Fruit fly (Drosophila melanogaster) whole organism, embryonic: ENCODE data around the gene CCAP.

Experiments used
- Ada2b ChIP-seq: fragments of 200-800 bp; sonication (Bioruptor generic); IDR thresholded peaks from 2 replicates; pipeline ENCODE4 v1.3.6; 2022; ENCODE audit warnings: missing biosample characterization, missing genetic modification characterization
- Atf3 ChIP-seq: fragments of 200-800 bp; sonication (Bioruptor generic); optimal IDR thresholded peaks from 3 replicates; lab custom pipeline; 2016; ENCODE audit warnings: missing biosample characterization, missing genetic modification characterization
- BEAF-32 ChIP-seq: fragments of 200-800 bp; sonication (Bioruptor generic); optimal IDR thresholded peaks from 3 replicates; lab custom pipeline; 2017; ENCODE audit warnings: missing biosample characterization, missing genetic modification characterization, mild to moderate bottlenecking, moderate library complexity, missing genetic modification reagents
- CG10209 ChIP-seq: fragments of 200-800 bp; sonication (Bioruptor generic); optimal IDR thresholded peaks from 3 replicates; lab custom pipeline; 2017; ENCODE audit warnings: missing biosample characterization, mild to moderate bottlenecking, missing genetic modification characterization, missing genetic modification reagents
- CG10366 ChIP-seq: fragments of 200-800 bp; sonication (Bioruptor generic); IDR thresholded peaks from 2 replicates; pipeline ENCODE4 v1.3.6; 2022; ENCODE audit warnings: missing biosample characterization, missing genetic modification characterization
- CG11696 ChIP-seq: fragments of 200-800 bp; sonication (Bioruptor generic); IDR thresholded peaks from 2 replicates; pipeline ENCODE4 v1.3.6; 2022; ENCODE audit warnings: missing biosample characterization, missing genetic modification characterization
- CG14050 ChIP-seq: fragments of 200-800 bp; sonication (Bioruptor generic); IDR thresholded peaks from 3 replicates; pipeline ENCODE4 v1.3.6; 2022; ENCODE audit warnings: missing biosample characterization, missing genetic modification characterization
- CG16815 ChIP-seq: fragments of 200-800 bp; sonication (Bioruptor generic); optimal IDR thresholded peaks from 3 replicates; lab custom pipeline; 2017; ENCODE audit warnings: missing biosample characterization, mild to moderate bottlenecking, missing genetic modification characterization
- CG17328 ChIP-seq: fragments of 200-800 bp; sonication (Bioruptor generic); IDR thresholded peaks from 2 replicates; pipeline ENCODE4 v1.3.6; 2022; ENCODE audit warnings: missing biosample characterization, missing genetic modification characterization
- CG2120 ChIP-seq: fragments of 200-800 bp; sonication (Bioruptor generic); optimal IDR thresholded peaks from 3 replicates; lab custom pipeline; 2016; ENCODE audit warnings: missing biosample characterization, missing genetic modification characterization
- CG30403 ChIP-seq: fragments of 200-800 bp; sonication (Bioruptor generic); optimal IDR thresholded peaks from 3 replicates; lab custom pipeline; 2016; ENCODE audit warnings: missing biosample characterization, missing genetic modification characterization
- CG34224 ChIP-seq: fragments of 200-800 bp; sonication (Bioruptor generic); IDR thresholded peaks from 3 replicates; pipeline ENCODE4 v1.3.6; 2022; ENCODE audit warnings: missing biosample characterization, missing genetic modification characterization; ENCODE audit not compliant: partially characterized antibody
- CG34376 ChIP-seq: fragments of 200-800 bp; sonication (Bioruptor generic); optimal IDR thresholded peaks from 2 replicates; lab custom pipeline; 2018; ENCODE audit warnings: missing biosample characterization, mild to moderate bottlenecking, missing genetic modification characterization
- CG3995 ChIP-seq: fragments of 200-800 bp; sonication (Bioruptor generic); optimal IDR thresholded peaks from 3 replicates; lab custom pipeline; 2016; ENCODE audit warnings: missing biosample characterization, missing genetic modification characterization
- CG5953 ChIP-seq: fragments of 200-800 bp; sonication (Bioruptor generic); IDR thresholded peaks from 2 replicates; pipeline ENCODE4 v1.3.6; 2022; ENCODE audit warnings: missing biosample characterization, missing genetic modification characterization
- CG6689 ChIP-seq: fragments of 200-800 bp; sonication (Bioruptor generic); IDR thresholded peaks from 2 replicates; pipeline ENCODE4 v1.3.6; 2022; ENCODE audit warnings: missing biosample characterization, missing genetic modification characterization
- CG7271 ChIP-seq: fragments of 200-800 bp; sonication (Bioruptor generic); optimal IDR thresholded peaks from 2 replicates; lab custom pipeline; 2018; ENCODE audit warnings: missing biosample characterization, mild to moderate bottlenecking, missing genetic modification characterization, moderate library complexity
- CG7372 ChIP-seq: fragments of 200-800 bp; sonication (Bioruptor generic); IDR thresholded peaks from 2 replicates; pipeline ENCODE4 v1.3.6; 2022; ENCODE audit warnings: missing biosample characterization, missing genetic modification characterization
- CG7963 ChIP-seq: fragments of 200-800 bp; sonication (Bioruptor generic); IDR thresholded peaks from 3 replicates; pipeline ENCODE4 v1.3.6; 2022; ENCODE audit warnings: missing biosample characterization, missing genetic modification characterization; ENCODE audit not compliant: partially characterized antibody
- CG9215 ChIP-seq: fragments of 200-800 bp; sonication (Bioruptor generic); IDR thresholded peaks from 2 replicates; pipeline ENCODE4 v1.3.6; 2022; ENCODE audit warnings: missing biosample characterization, missing genetic modification characterization
- Dip3 ChIP-seq: fragments of 200-800 bp; sonication (Bioruptor generic); optimal IDR thresholded peaks from 3 replicates; lab custom pipeline; 2016; ENCODE audit warnings: missing biosample characterization, missing genetic modification characterization
- Doc2 ChIP-seq: fragments of 200-800 bp; sonication (Bioruptor generic); IDR thresholded peaks from 2 replicates; pipeline ENCODE4 v1.3.6; 2022; ENCODE audit warnings: missing biosample characterization, missing genetic modification characterization
- Doc3 ChIP-seq: fragments of 200-800 bp; sonication (Bioruptor generic); IDR thresholded peaks from 3 replicates; pipeline ENCODE4 v1.3.6; 2022; ENCODE audit warnings: missing biosample characterization, missing genetic modification characterization; ENCODE audit not compliant: partially characterized antibody
- Drgx ChIP-seq: fragments of 200-800 bp; sonication (Bioruptor generic); IDR thresholded peaks from 2 replicates; pipeline ENCODE4 v1.3.6; 2022; ENCODE audit warnings: missing biosample characterization, missing genetic modification characterization
- Ets65A ChIP-seq: fragments of 200-800 bp; sonication (Bioruptor generic); peaks from one replicate; lab custom pipeline; 2016; ENCODE audit warnings: missing biosample characterization, missing genetic modification characterization
- GATAe ChIP-seq: fragments of 200-800 bp; sonication (Bioruptor generic); conservative IDR thresholded peaks from 2 replicates; pipeline ENCODE4 v1.3.6; 2022; ENCODE audit warnings: missing biosample characterization, missing genetic modification characterization
- Hmx ChIP-seq: fragments of 200-800 bp; sonication (Bioruptor generic); optimal IDR thresholded peaks from 2 replicates; lab custom pipeline; 2016; ENCODE audit warnings: missing biosample characterization, missing genetic modification characterization
- Lim3 ChIP-seq: fragments of 200-800 bp; sonication (Bioruptor generic); IDR thresholded peaks from 2 replicates; pipeline ENCODE4 v1.3.6; 2022; ENCODE audit warnings: missing biosample characterization, missing genetic modification characterization
- MBD-R2 ChIP-seq: fragments of 200-800 bp; sonication (Bioruptor generic); IDR thresholded peaks from 2 replicates; pipeline ENCODE4 v1.3.6; 2022; ENCODE audit warnings: missing biosample characterization, missing genetic modification characterization
- MESR4 ChIP-seq: fragments of 200-800 bp; sonication (Bioruptor generic); optimal IDR thresholded peaks from 2 replicates; lab custom pipeline; 2018; ENCODE audit warnings: missing biosample characterization, mild to moderate bottlenecking, missing genetic modification characterization, moderate library complexity
- Max ChIP-seq: fragments of 200-800 bp; sonication (Bioruptor generic); optimal IDR thresholded peaks from 2 replicates; lab custom pipeline; 2016; ENCODE audit warnings: missing biosample characterization, mild to moderate bottlenecking, missing genetic modification characterization
- Mes4 ChIP-seq: fragments of 200-800 bp; sonication (Bioruptor generic); optimal IDR thresholded peaks from 2 replicates; lab custom pipeline; 2016; ENCODE audit warnings: missing biosample characterization, missing genetic modification characterization
- NFAT ChIP-seq: fragments of 200-800 bp; sonication (Bioruptor generic); IDR thresholded peaks from 2 replicates; pipeline ENCODE4 v1.3.6; 2022; ENCODE audit warnings: missing biosample characterization, missing genetic modification characterization
- Side ChIP-seq: fragments of 200-800 bp; sonication (Bioruptor generic); optimal IDR thresholded peaks from 2 replicates; lab custom pipeline; 2016; ENCODE audit warnings: missing biosample characterization, missing genetic modification characterization
- Spps ChIP-seq: fragments of 200-800 bp; sonication (Bioruptor generic); optimal IDR thresholded peaks from 2 replicates; lab custom pipeline; 2018; ENCODE audit warnings: missing biosample characterization, mild to moderate bottlenecking, missing genetic modification characterization
- ac ChIP-seq: fragments of 200-800 bp; sonication (Bioruptor generic); optimal IDR thresholded peaks from 3 replicates; lab custom pipeline; 2017; ENCODE audit warnings: missing biosample characterization, mild to moderate bottlenecking, missing genetic modification characterization
- ap ChIP-seq: fragments of 200-800 bp; sonication (Bioruptor generic); IDR thresholded peaks from 2 replicates; pipeline ENCODE4 v1.3.6; 2022; ENCODE audit warnings: missing biosample characterization, missing genetic modification characterization
- cas ChIP-seq: fragments of 200-800 bp; sonication (Bioruptor generic); IDR thresholded peaks from 2 replicates; pipeline ENCODE4 v1.3.6; 2022; ENCODE audit warnings: missing biosample characterization, missing genetic modification characterization
- gro ChIP-seq: fragments of 200-800 bp; sonication (Bioruptor generic); optimal IDR thresholded peaks from 2 replicates; lab custom pipeline; 2016; ENCODE audit warnings: missing biosample characterization, missing genetic modification characterization
- h ChIP-seq: fragments of >200 bp; optimal IDR thresholded peaks from 2 replicates; lab custom pipeline; 2017
- her ChIP-seq: fragments of 200-800 bp; sonication (Bioruptor generic); optimal IDR thresholded peaks from 2 replicates; lab custom pipeline; 2016; ENCODE audit warnings: missing biosample characterization, missing genetic modification characterization
- knrl ChIP-seq: fragments of 200-800 bp; sonication (Bioruptor generic); IDR thresholded peaks from 3 replicates; pipeline ENCODE4 v1.3.6; 2022; ENCODE audit warnings: missing biosample characterization, missing genetic modification characterization; ENCODE audit not compliant: partially characterized antibody
- lmd ChIP-seq: fragments of 200-800 bp; sonication (Bioruptor generic); IDR thresholded peaks from 2 replicates; pipeline ENCODE4 v1.3.6; 2022; ENCODE audit warnings: missing biosample characterization, missing genetic modification characterization
- nerfin-2 ChIP-seq: fragments of 200-800 bp; sonication (Bioruptor generic); IDR thresholded peaks from 2 replicates; pipeline ENCODE4 v1.3.6; 2022; ENCODE audit warnings: missing biosample characterization, missing genetic modification characterization; ENCODE audit not compliant: partially characterized antibody
- ro ChIP-seq: fragments of 200-800 bp; sonication (Bioruptor generic); IDR thresholded peaks from 2 replicates; pipeline ENCODE4 v1.3.6; 2022; ENCODE audit warnings: missing biosample characterization, missing genetic modification characterization
- schlank ChIP-seq: fragments of 200-800 bp; sonication (Bioruptor generic); optimal IDR thresholded peaks from 2 replicates; lab custom pipeline; 2018; ENCODE audit warnings: missing biosample characterization, mild to moderate bottlenecking, missing genetic modification characterization
- sisA ChIP-seq: fragments of 200-800 bp; sonication (Bioruptor generic); IDR thresholded peaks from 2 replicates; pipeline ENCODE4 v1.3.6; 2022; ENCODE audit warnings: missing biosample characterization, missing genetic modification characterization
- trem ChIP-seq: fragments of 200-800 bp; optimal IDR thresholded peaks from 3 replicates; lab custom pipeline; 2019; ENCODE audit warnings: missing biosample characterization, mild to moderate bottlenecking, missing genetic modification characterization, moderate library complexity
- trh ChIP-seq: fragments of 200-800 bp; sonication (Bioruptor generic); optimal IDR thresholded peaks from 2 replicates; lab custom pipeline; 2016; ENCODE audit warnings: missing biosample characterization, missing genetic modification characterization
- usp ChIP-seq: fragments of >200 bp; optimal IDR thresholded peaks from 2 replicates; lab custom pipeline; 2017; ENCODE audit warnings: missing biosample characterization, missing genetic modification characterization

CCAP gene

DNA sequence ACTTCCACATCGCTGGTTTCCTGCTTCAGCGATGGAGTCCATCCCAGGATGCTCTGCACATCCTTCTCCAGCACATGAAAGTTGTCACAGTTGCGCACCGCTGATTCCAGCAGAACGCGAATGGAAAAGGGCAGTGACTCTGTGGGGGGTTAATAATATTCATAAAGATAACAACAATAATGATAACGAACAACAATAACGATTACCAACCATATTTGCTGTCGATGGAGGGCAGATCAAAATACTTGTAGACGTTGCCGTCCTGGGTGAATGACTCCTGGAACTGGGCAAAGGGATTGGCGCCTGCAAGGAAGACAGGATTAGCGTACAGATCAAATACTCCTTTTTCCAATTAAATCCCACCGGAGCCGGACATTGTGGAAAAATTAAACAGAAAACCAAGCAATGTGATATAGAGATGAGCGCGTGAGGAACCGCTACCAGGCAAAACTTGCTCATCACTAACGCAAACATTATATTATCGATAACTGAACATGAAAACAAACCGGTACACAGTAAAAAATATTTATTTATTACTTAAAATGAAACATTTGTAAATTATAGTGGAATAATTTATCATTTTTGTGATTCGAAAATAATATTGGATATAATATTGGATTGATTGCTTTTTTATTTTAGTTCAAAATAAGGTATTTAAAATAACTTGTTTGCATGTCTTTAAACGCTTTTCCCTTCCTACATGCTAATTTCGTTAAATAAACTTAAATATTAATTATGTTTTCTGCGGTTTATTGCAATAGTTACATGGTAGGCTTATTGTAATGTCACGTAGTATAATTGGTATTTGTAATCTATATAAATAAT is 22.5 kb upstream of the CCAP start, which contains the start of gene Irp-1A (continued):
- peak; percentile 61 for TF ChIP-seq CG3995 (GFP tag; lab: Kevin White, UChicago)
- TF ChIP-seq Atf3 (GFP tag; lab: Kevin White, UChicago) = no peak
- peak; percentile 78 for TF ChIP-seq CG2120
- TF ChIP-seq CG10366 (GFP tag; lab: Robert Waterston, UW) = peak; percentile 65
- no peak for TF ChIP-seq usp (GFP tag; lab: Kevin White, UChicago)
- peak; percentile 65 for TF ChIP-seq CG7963
- TF ChIP-seq CG30403 (GFP tag; lab: Kevin White, UChicago) = peak; percentile 79
- TF ChIP-seq MBD-R2 (GFP tag; lab: Robert Waterston, UW) = peak; percentile 82
- TF ChIP-seq Mes4 (GFP tag; lab: Kevin White, UChicago) = no peak
- TF ChIP-seq Lim3 (GFP tag; lab: Robert Waterston, UW) = no peak
- peak; percentile 77 for TF ChIP-seq CG6689 (GFP tag; lab: Robert Waterston, UW)
- peak; percentile 83 for TF ChIP-seq BEAF-32 (GFP tag; lab: Kevin White, UChicago)
- TF ChIP-seq GATAe (GFP tag; lab: Robert Waterston, UW) = peak; percentile 35; the same call in 1 of the 2 replicates
- TF ChIP-seq trem (tag; lab: Kevin White, UChicago) = peak; percentile 80
- peak; percentile 42; the same call in 1 of the 2 replicates for TF ChIP-seq CG9215 (GFP tag; lab: Robert Waterston, UW)
- TF ChIP-seq sisA (GFP tag; lab: Robert Waterston, UW) = peak; percentile 24; the same call in 1 of the 2 replicates
- TF ChIP-seq CG17328 = peak; percentile 72; the same call in 1 of the 2 replicates
- peak; percentile 7 for TF ChIP-seq Hmx (GFP tag; lab: Kevin White, UChicago)
- TF ChIP-seq trh (GFP tag; lab: Kevin White, UChicago) = no peak
- TF ChIP-seq CG34224 (GFP tag; lab: Robert Waterston, UW) = peak; percentile 86
- TF ChIP-seq knrl (GFP tag; lab: Robert Waterston, UW) = peak; percentile 82
- TF ChIP-seq CG11696 (GFP tag; lab: Robert Waterston, UW) = peak; percentile 43; the same call in 1 of the 2 replicates
- TF ChIP-seq CG34376 (GFP tag; lab: Kevin White, UChicago) = peak; percentile 7
- TF ChIP-seq CG7271 (tag; lab: Kevin White, UChicago) = peak; percentile 80
- TF ChIP-seq gro (GFP tag; lab: Kevin White, UChicago) = peak; percentile 58
- TF ChIP-seq CG14050 (GFP tag; lab: Robert Waterston, UW) = peak; percentile 36; the same call in 1 of the 3 replicates
- no peak for TF ChIP-seq ac (GFP tag; lab: Kevin White, UChicago)
- peak; percentile 64; the same call in 1 of the 2 replicates for TF ChIP-seq NFAT (GFP tag; lab: Robert Waterston, UW)
- TF ChIP-seq h = no peak
- peak; percentile 71 for TF ChIP-seq CG10209 (GFP tag; lab: Kevin White, UChicago)
- TF ChIP-seq Spps (tag; lab: Kevin White, UChicago) = peak; percentile 62
- TF ChIP-seq her = peak; percentile 34
- TF ChIP-seq schlank (tag; lab: Kevin White, UChicago) = peak; percentile 21
- peak; percentile 71 for TF ChIP-seq Ada2b (GFP tag; lab: Robert Waterston, UW)
- TF ChIP-seq Doc3 (GFP tag; lab: Robert Waterston, UW) = peak; percentile 77
- TF ChIP-seq Doc2 = no peak
- no peak for TF ChIP-seq Ets65A (GFP tag; lab: Kevin White, UChicago)
- peak; percentile 56 for TF ChIP-seq Max
- TF ChIP-seq CG5953 = no peak
- TF ChIP-seq CG7372 (GFP tag; lab: Robert Waterston, UW) = peak; percentile 57; the same call in 1 of the 2 replicates
- TF ChIP-seq Drgx (GFP tag; lab: Robert Waterston, UW) = peak; percentile 68
- no peak for TF ChIP-seq Side (GFP tag; lab: Kevin White, UChicago)
- TF ChIP-seq Dip3 (GFP tag; lab: Kevin White, UChicago) = no peak
- TF ChIP-seq nerfin-2 (GFP tag; lab: Robert Waterston, UW) = peak; percentile 49
- TF ChIP-seq ap (GFP tag; lab: Robert Waterston, UW) = peak; percentile 58
- TF ChIP-seq lmd (GFP tag; lab: Robert Waterston, UW) = peak; percentile 72
- peak; percentile 12 for TF ChIP-seq CG16815 (GFP tag; lab: Kevin White, UChicago)
- peak; percentile 62 for TF ChIP-seq MESR4 (GFP tag; lab: Kevin White, UChicago)
- peak; percentile 28; the same call in 1 of the 2 replicates for TF ChIP-seq cas (GFP tag; lab: Robert Waterston, UW)
- TF ChIP-seq ro (GFP tag; lab: Robert Waterston, UW) = no peak
